Fruit fly (Drosophila melanogaster) whole organism, embryonic: ENCODE measurements around the gene Pxd.

Source experiments
- Antp ChIP-seq: fragments of 200-800 bp; sonication (Bioruptor generic); optimal IDR thresholded peaks from 3 replicates; lab custom pipeline; 2016; ENCODE audit warnings: missing biosample characterization, missing genetic modification characterization
- Blimp-1 ChIP-seq: fragments of 200-800 bp; sonication (Bioruptor generic); optimal IDR thresholded peaks from 3 replicates; lab custom pipeline; 2018; ENCODE audit warnings: missing biosample characterization, missing genetic modification characterization, mild to moderate bottlenecking, moderate library complexity, missing genetic modification reagents
- CG10366 ChIP-seq: fragments of 200-800 bp; sonication (Bioruptor generic); IDR thresholded peaks from 2 replicates; pipeline ENCODE4 v1.3.6; 2022; ENCODE audit warnings: missing biosample characterization, missing genetic modification characterization
- CG12744 ChIP-seq: fragments of 200-800 bp; sonication (Bioruptor generic); optimal IDR thresholded peaks from 2 replicates; lab custom pipeline; 2016; ENCODE audit warnings: missing biosample characterization, missing genetic modification characterization
- CG14710 ChIP-seq: fragments of 200-800 bp; sonication (Bioruptor generic); optimal IDR thresholded peaks from 3 replicates; lab custom pipeline; 2019; ENCODE audit warnings: missing biosample characterization, mild to moderate bottlenecking, missing genetic modification characterization, moderate library complexity
- CG15073 ChIP-seq: fragments of 200-800 bp; sonication (Bioruptor generic); optimal IDR thresholded peaks from 2 replicates; lab custom pipeline; 2016; ENCODE audit warnings: missing biosample characterization, missing genetic modification characterization
- CG15696 ChIP-seq: fragments of 200-800 bp; sonication (Bioruptor generic); optimal IDR thresholded peaks from 2 replicates; lab custom pipeline; 2019; ENCODE audit warnings: missing biosample characterization, mild to moderate bottlenecking, missing genetic modification characterization, moderate library complexity
- CG16813 ChIP-seq: fragments of 200-800 bp; sonication (Bioruptor generic); IDR thresholded peaks from 3 replicates; pipeline ENCODE4 v1.3.6; 2022; ENCODE audit warnings: missing biosample characterization, missing genetic modification characterization; ENCODE audit not compliant: partially characterized antibody
- CG17612 ChIP-seq: fragments of 200-800 bp; sonication (Bioruptor generic); IDR thresholded peaks from 2 replicates; pipeline ENCODE4 v1.3.6; 2022; ENCODE audit warnings: missing biosample characterization, missing genetic modification characterization
- CG1832 ChIP-seq: fragments of 200-800 bp; sonication (Bioruptor generic); optimal IDR thresholded peaks from 2 replicates; lab custom pipeline; 2017; ENCODE audit warnings: missing biosample characterization, mild to moderate bottlenecking, missing genetic modification characterization, inconsistent platforms
- CG2889 ChIP-seq: fragments of 200-800 bp; sonication (Bioruptor generic); IDR thresholded peaks from 3 replicates; pipeline ENCODE4 v1.3.6; 2022; ENCODE audit warnings: missing biosample characterization, missing genetic modification characterization
- CG30403 ChIP-seq: fragments of 200-800 bp; sonication (Bioruptor generic); optimal IDR thresholded peaks from 3 replicates; lab custom pipeline; 2016; ENCODE audit warnings: missing biosample characterization, missing genetic modification characterization
- CG7357 ChIP-seq: fragments of 200-800 bp; sonication (Bioruptor generic); IDR thresholded peaks from 3 replicates; pipeline ENCODE4 v1.3.6; 2022; ENCODE audit warnings: missing biosample characterization, missing genetic modification characterization
- CG8281 ChIP-seq: fragments of 200-800 bp; sonication (Bioruptor generic); optimal IDR thresholded peaks from 2 replicates; lab custom pipeline; 2018; ENCODE audit warnings: missing biosample characterization, mild to moderate bottlenecking, missing genetic modification characterization, moderate library complexity
- CoRest ChIP-seq: fragments of 200-800 bp; sonication (Bioruptor generic); optimal IDR thresholded peaks from 3 replicates; lab custom pipeline; 2018; ENCODE audit warnings: missing biosample characterization, mild to moderate bottlenecking, missing genetic modification characterization, moderate library complexity
- CrebB ChIP-seq: fragments of 200-800 bp; sonication (Bioruptor generic); optimal IDR thresholded peaks from 3 replicates; lab custom pipeline; 2018; ENCODE audit warnings: missing biosample characterization, mild to moderate bottlenecking, missing genetic modification characterization
- Dbx ChIP-seq: fragments of 200-800 bp; sonication (Bioruptor generic); IDR thresholded peaks from 3 replicates; pipeline ENCODE4 v1.3.6; 2022; ENCODE audit warnings: missing biosample characterization, missing genetic modification characterization
- Drgx ChIP-seq: fragments of 200-800 bp; sonication (Bioruptor generic); IDR thresholded peaks from 2 replicates; pipeline ENCODE4 v1.3.6; 2022; ENCODE audit warnings: missing biosample characterization, missing genetic modification characterization
- Elba2 ChIP-seq: fragments of 200-800 bp; sonication (Bioruptor generic); optimal IDR thresholded peaks from 3 replicates; lab custom pipeline; 2016; ENCODE audit warnings: missing biosample characterization, missing genetic modification characterization
- GATAe ChIP-seq: fragments of 200-800 bp; sonication (Bioruptor generic); conservative IDR thresholded peaks from 2 replicates; pipeline ENCODE4 v1.3.6; 2022; ENCODE audit warnings: missing biosample characterization, missing genetic modification characterization
- HmgD ChIP-seq: fragments of 200-800 bp; sonication (Bioruptor generic); optimal IDR thresholded peaks from 3 replicates; lab custom pipeline; 2016; ENCODE audit warnings: missing biosample characterization, missing genetic modification characterization
- Hr39 ChIP-seq: fragments of >200 bp; optimal IDR thresholded peaks from 2 replicates; lab custom pipeline; 2017
- Mes4 ChIP-seq: fragments of 200-800 bp; sonication (Bioruptor generic); optimal IDR thresholded peaks from 2 replicates; lab custom pipeline; 2016; ENCODE audit warnings: missing biosample characterization, missing genetic modification characterization
- Myb ChIP-seq: fragments of 200-800 bp; sonication (Bioruptor generic); optimal IDR thresholded peaks from 2 replicates; lab custom pipeline; 2016; ENCODE audit warnings: missing biosample characterization, missing genetic modification characterization
- Neu2 ChIP-seq: fragments of 200-800 bp; sonication (Bioruptor generic); optimal IDR thresholded peaks from 3 replicates; lab custom pipeline; 2016; ENCODE audit warnings: missing biosample characterization, missing genetic modification characterization, borderline replicate concordance
- Oli ChIP-seq: fragments of 200-800 bp; sonication (Bioruptor generic); optimal IDR thresholded peaks from 2 replicates; lab custom pipeline; 2018; ENCODE audit warnings: missing biosample characterization, mild to moderate bottlenecking, missing genetic modification characterization, moderate library complexity
- Optix ChIP-seq: fragments of 200-800 bp; sonication (Bioruptor generic); IDR thresholded peaks from 3 replicates; pipeline ENCODE4 v1.3.6; 2022; ENCODE audit warnings: missing biosample characterization, missing genetic modification characterization
- Ravus ChIP-seq: fragments of 200-800 bp; sonication (Bioruptor generic); IDR thresholded peaks from 2 replicates; pipeline ENCODE4 v1.3.6; 2022; ENCODE audit warnings: missing biosample characterization, missing genetic modification characterization
- Scr ChIP-seq: fragments of 200-800 bp; sonication (Bioruptor generic); IDR thresholded peaks from 2 replicates; pipeline ENCODE4 v1.3.6; 2022; ENCODE audit warnings: missing biosample characterization, missing genetic modification characterization; ENCODE audit not compliant: partially characterized antibody
- Sin3A ChIP-seq: fragments of >200 bp; optimal IDR thresholded peaks from 2 replicates; lab custom pipeline; 2018
- Six4 ChIP-seq: fragments of 200-800 bp; sonication (Bioruptor generic); optimal IDR thresholded peaks from 2 replicates; lab custom pipeline; 2016; ENCODE audit warnings: missing biosample characterization, missing genetic modification characterization
- Ssrp ChIP-seq: fragments of 200-800 bp; sonication (Bioruptor generic); optimal IDR thresholded peaks from 2 replicates; lab custom pipeline; 2018; ENCODE audit warnings: missing biosample characterization, mild to moderate bottlenecking, missing genetic modification characterization, moderate library complexity
- abd-A ChIP-seq: fragments of 200-800 bp; sonication (Bioruptor generic); optimal IDR thresholded peaks from 3 replicates; lab custom pipeline; 2019; ENCODE audit warnings: missing biosample characterization, mild to moderate bottlenecking, missing genetic modification characterization, moderate library complexity
- ac ChIP-seq: fragments of 200-800 bp; sonication (Bioruptor generic); optimal IDR thresholded peaks from 3 replicates; lab custom pipeline; 2017; ENCODE audit warnings: missing biosample characterization, mild to moderate bottlenecking, missing genetic modification characterization
- ase ChIP-seq: fragments of 200-800 bp; sonication (Bioruptor generic); IDR thresholded peaks from 3 replicates; pipeline ENCODE4 v1.3.6; 2022; ENCODE audit warnings: missing biosample characterization, missing genetic modification characterization
- az2 ChIP-seq: fragments of 200-800 bp; sonication (Bioruptor generic); optimal IDR thresholded peaks from 3 replicates; lab custom pipeline; 2016; ENCODE audit warnings: missing biosample characterization, missing genetic modification characterization
- bab2 ChIP-seq: fragments of 200-800 bp; sonication (Bioruptor generic); optimal IDR thresholded peaks from 2 replicates; lab custom pipeline; 2016; ENCODE audit warnings: missing biosample characterization, missing genetic modification characterization
- br ChIP-seq: fragments of >200 bp; optimal IDR thresholded peaks from 2 replicates; lab custom pipeline; 2017
- cato ChIP-seq: fragments of 200-800 bp; sonication (Bioruptor generic); optimal IDR thresholded peaks from 2 replicates; lab custom pipeline; 2016; ENCODE audit warnings: missing biosample characterization, missing genetic modification characterization, borderline replicate concordance
- chif ChIP-seq, 2 experiments: fragments of 200-800 bp; sonication (Bioruptor generic); optimal IDR thresholded peaks; 3 replicates each; lab custom pipeline; 2016; ENCODE audit warnings: missing biosample characterization in 2 of 2, missing genetic modification characterization in 2 of 2
- crp ChIP-seq, 2 experiments: fragments of 200-800 bp; sonication (Bioruptor generic); optimal IDR thresholded peaks; 2 replicates in 1 of 2; 3 replicates in 1 of 2; lab custom pipeline; 2017; ENCODE audit warnings: missing biosample characterization in 2 of 2, missing genetic modification characterization in 2 of 2, mild to moderate bottlenecking in 1 of 2, moderate library complexity in 1 of 2
- dm ChIP-seq: fragments of 200-800 bp; sonication (Bioruptor generic); optimal IDR thresholded peaks from 3 replicates; lab custom pipeline; 2016; ENCODE audit warnings: missing biosample characterization, missing genetic modification characterization
- dmrt99B ChIP-seq: fragments of 200-800 bp; sonication (Bioruptor generic); optimal IDR thresholded peaks from 2 replicates; lab custom pipeline; 2018; ENCODE audit warnings: missing biosample characterization, mild to moderate bottlenecking, missing genetic modification characterization, moderate library complexity
- eve ChIP-seq, 2 experiments: fragments of >200 bp; optimal IDR thresholded peaks; 2 replicates each; lab custom pipeline; 2017; ENCODE audit warnings: missing biosample characterization in 2 of 2, missing genetic modification characterization in 2 of 2
- eyg ChIP-seq: fragments of 200-800 bp; sonication (Bioruptor generic); optimal IDR thresholded peaks from 3 replicates; lab custom pipeline; 2016; ENCODE audit warnings: missing biosample characterization, missing genetic modification characterization
- gsb-n ChIP-seq: fragments of 200-800 bp; sonication (Bioruptor generic); optimal IDR thresholded peaks from 3 replicates; lab custom pipeline; 2018; ENCODE audit warnings: missing biosample characterization, mild to moderate bottlenecking, missing genetic modification characterization
- hbn ChIP-seq: fragments of 200-800 bp; sonication (Bioruptor generic); IDR thresholded peaks from 2 replicates; pipeline ENCODE4 v1.3.6; 2022; ENCODE audit warnings: missing biosample characterization, missing genetic modification characterization; ENCODE audit not compliant: partially characterized antibody
- mld ChIP-seq: fragments of 200-800 bp; sonication (Bioruptor generic); IDR thresholded peaks from 3 replicates; pipeline ENCODE4 v1.3.6; 2022; ENCODE audit warnings: missing biosample characterization, missing genetic modification characterization; ENCODE audit not compliant: partially characterized antibody
- repo ChIP-seq: fragments of 200-800 bp; sonication (Bioruptor generic); optimal IDR thresholded peaks from 2 replicates; lab custom pipeline; 2016; ENCODE audit warnings: missing biosample characterization, missing genetic modification characterization
- sqz ChIP-seq: fragments of 200-800 bp; sonication (Bioruptor generic); optimal IDR thresholded peaks from 3 replicates; lab custom pipeline; 2018; ENCODE audit warnings: missing biosample characterization, mild to moderate bottlenecking, missing genetic modification characterization
- tio ChIP-seq: fragments of 200-800 bp; sonication (Bioruptor generic); optimal IDR thresholded peaks from 2 replicates; lab custom pipeline; 2017; ENCODE audit warnings: missing biosample characterization, missing genetic modification characterization, inconsistent platforms
- toy ChIP-seq: fragments of 200-800 bp; sonication (Bioruptor generic); IDR thresholded peaks from 2 replicates; pipeline ENCODE4 v1.3.6; 2022; ENCODE audit warnings: missing biosample characterization, missing genetic modification characterization
- yki ChIP-seq: fragments of >200 bp; optimal IDR thresholded peaks from 3 replicates; lab custom pipeline; 2018
- zfh2 ChIP-seq: fragments of 200-800 bp; sonication (Bioruptor generic); optimal IDR thresholded peaks from 2 replicates; lab custom pipeline; 2016; ENCODE audit warnings: missing biosample characterization, missing genetic modification characterization

The Pxd gene

dm6 chr3R:17056905-17057251 is 42.5 kb downstream of the Pxd start (continued):
- TF ChIP-seq tio (GFP tag; lab: Kevin White, UChicago): no peak
- TF ChIP-seq br: no peak
- no peak for TF ChIP-seq Antp (GFP tag; lab: Kevin White, UChicago)
- TF ChIP-seq Ravus: no peak
- TF ChIP-seq dm: no peak
- TF ChIP-seq GATAe (GFP tag; lab: Robert Waterston, UW): no peak
- no peak for TF ChIP-seq Scr (GFP tag; lab: Robert Waterston, UW)
- TF ChIP-seq crp (GFP tag; optimal IDR thresholded peaks at IDR 0.05; lab: Kevin White, UChicago): no peak
- TF ChIP-seq CG16813 (GFP tag; lab: Robert Waterston, UW): no peak
- no peak for TF ChIP-seq zfh2 (GFP tag; lab: Kevin White, UChicago)
- TF ChIP-seq Drgx (GFP tag; lab: Robert Waterston, UW): no peak
- TF ChIP-seq az2 (GFP tag; lab: Kevin White, UChicago): no peak
- peak; percentile 41 for TF ChIP-seq dmrt99B (tag; lab: Kevin White, UChicago)
- no peak for TF ChIP-seq CG2889 (GFP tag; lab: Robert Waterston, UW)
- no peak for TF ChIP-seq HmgD
- no peak for TF ChIP-seq Optix (GFP tag; lab: Robert Waterston, UW)
- no peak for TF ChIP-seq abd-A (tag; lab: Kevin White, UChicago)
- TF ChIP-seq CG30403 (GFP tag; lab: Kevin White, UChicago): peak; percentile 27
- no peak for TF ChIP-seq mld (GFP tag; lab: Robert Waterston, UW)
- TF ChIP-seq Sin3A (lab: Kevin White, UChicago): no peak
- no peak for TF ChIP-seq CG15073
- TF ChIP-seq eyg: no peak
- no peak for TF ChIP-seq eve (GFP tag; optimal IDR thresholded peaks at IDR 0.05; lab: Kevin White, UChicago)
- TF ChIP-seq Myb (GFP tag; lab: Kevin White, UChicago): no peak
- peak; percentile 35 for TF ChIP-seq CG14710 (tag; lab: Kevin White, UChicago)
- peak; percentile 44 for TF ChIP-seq Blimp-1 (GFP tag; lab: Kevin White, UChicago)
- TF ChIP-seq ac: no peak
- TF ChIP-seq Mes4 (GFP tag; lab: Kevin White, UChicago): no peak
- TF ChIP-seq CG15696 (tag; lab: Kevin White, UChicago): peak; percentile 17
- TF ChIP-seq CG7357 (GFP tag; lab: Robert Waterston, UW): 0 out of 3 replicates have a peak, but pooled peaks have one; percentile 27
- peak; percentile 16 for TF ChIP-seq gsb-n
- no peak for TF ChIP-seq Elba2 (GFP tag; lab: Kevin White, UChicago)
- TF ChIP-seq Hr39: no peak
- no peak for TF ChIP-seq cato
- no peak for TF ChIP-seq Ssrp
- TF ChIP-seq chif (GFP tag; optimal IDR thresholded peaks at IDR 0.05; lab: Kevin White, UChicago): no peak
- TF ChIP-seq CoRest: no peak
- no peak for TF ChIP-seq toy
- TF ChIP-seq CG8281 (tag; lab: Kevin White, UChicago): no peak
- TF ChIP-seq Neu2 (GFP tag; lab: Kevin White, UChicago): no peak
- peak; percentile 5 for TF ChIP-seq Oli (tag; lab: Kevin White, UChicago)
- no peak for TF ChIP-seq CG12744
- TF ChIP-seq sqz (GFP tag; lab: Kevin White, UChicago): no peak
- no peak for TF ChIP-seq CG17612 (GFP tag; lab: Robert Waterston, UW)
- no peak for TF ChIP-seq CG10366 (GFP tag; lab: Robert Waterston, UW)
- no peak for TF ChIP-seq yki (lab: Kevin White, UChicago)
- no peak for TF ChIP-seq CG1832 (GFP tag; lab: Kevin White, UChicago)
- no peak for TF ChIP-seq CrebB (tag; lab: Kevin White, UChicago)
- no peak for TF ChIP-seq Dbx (GFP tag; lab: Robert Waterston, UW)
- peak; percentile 34; the same call in 1 of the 3 replicates for TF ChIP-seq ase (GFP tag; lab: Robert Waterston, UW)
- no peak for TF ChIP-seq bab2
- TF ChIP-seq Six4 (GFP tag; lab: Kevin White, UChicago): peak; percentile 4
- no peak for TF ChIP-seq hbn (GFP tag; lab: Robert Waterston, UW)
- no peak for TF ChIP-seq repo
